Worm (Caenorhabditis elegans) whole organism, L3 larva: Measurements from ENCODE around the gene exo-1.
A peak's percentile ranks its signal among the peaks of the same experiment; 100 is the strongest.

ENCODE experiments used
- R02D3.7 ChIP-seq: fragments of 150-350 bp; optimal IDR thresholded peaks from 2 replicates; lab custom pipeline; 2014; ENCODE audit warnings: missing biosample characterization, missing genetic modification characterization
- aly-2 ChIP-seq: fragments of 150-350 bp; optimal IDR thresholded peaks from 2 replicates; lab custom pipeline; 2014; ENCODE audit warnings: missing biosample characterization, missing genetic modification characterization
- ama-1 ChIP-seq: fragments of 150-350 bp; optimal IDR thresholded peaks from 2 replicates; lab custom pipeline; 2018
- ceh-28 ChIP-seq: fragments of 150-350 bp; optimal IDR thresholded peaks from 2 replicates; lab custom pipeline; 2014; ENCODE audit warnings: missing biosample characterization, missing genetic modification reagents, missing genetic modification characterization
- ceh-82 ChIP-seq: fragments of 150-350 bp; optimal IDR thresholded peaks from 2 replicates; lab custom pipeline; 2014; ENCODE audit warnings: missing biosample characterization, missing genetic modification characterization
- daf-12 ChIP-seq: fragments of 150-350 bp; optimal IDR thresholded peaks from 2 replicates; lab custom pipeline; 2014; ENCODE audit warnings: missing biosample characterization, missing genetic modification reagents, missing genetic modification characterization
- egl-27 ChIP-seq: sonication (generic microtip); optimal IDR thresholded peaks from 4 replicates; lab custom pipeline; 2017; ENCODE audit warnings: missing biosample characterization, missing genetic modification reagents, missing genetic modification characterization
- egl-5 ChIP-seq: fragments of 150-350 bp; optimal IDR thresholded peaks from 2 replicates; lab custom pipeline; 2017; ENCODE audit warnings: missing biosample characterization, missing genetic modification reagents, missing genetic modification characterization, inconsistent platforms
- elt-1 ChIP-seq: fragments of 150-350 bp; optimal IDR thresholded peaks from 2 replicates; lab custom pipeline; 2014; ENCODE audit warnings: missing biosample characterization, missing genetic modification characterization
- elt-2 ChIP-seq: sonication (generic microtip); optimal IDR thresholded peaks from 2 replicates; lab custom pipeline; 2016; ENCODE audit warnings: missing genetic modification reagents, mild to moderate bottlenecking, missing genetic modification characterization, missing compliant biosample characterization
- eor-1 ChIP-seq, 2 experiments: fragments of 150-350 bp; optimal IDR thresholded peaks; 2 replicates each; lab custom pipeline; 2014 to 2018; ENCODE audit warnings: missing biosample characterization in 2 of 2, missing genetic modification characterization in 2 of 2
- fkh-10 ChIP-seq: sonication (generic microtip); optimal IDR thresholded peaks from 2 replicates; lab custom pipeline; 2017; ENCODE audit warnings: missing biosample characterization, missing genetic modification reagents, missing genetic modification characterization
- hmg-11 ChIP-seq: sonication (generic microtip); optimal IDR thresholded peaks from 2 replicates; lab custom pipeline; 2016; ENCODE audit warnings: missing genetic modification characterization, missing compliant biosample characterization
- jun-1 ChIP-seq: fragments of 150-350 bp; optimal IDR thresholded peaks from 2 replicates; lab custom pipeline; 2014; ENCODE audit warnings: missing biosample characterization, missing genetic modification reagents, missing genetic modification characterization
- lin-15B ChIP-seq: fragments of 150-350 bp; optimal IDR thresholded peaks from 2 replicates; lab custom pipeline; 2014; ENCODE audit warnings: missing biosample characterization, missing genetic modification characterization
- lsy-12 ChIP-seq: sonication (generic microtip); optimal IDR thresholded peaks from 2 replicates; lab custom pipeline; 2016; ENCODE audit warnings: mild to moderate bottlenecking, missing genetic modification characterization, missing compliant biosample characterization
- mdl-1 ChIP-seq: fragments of 150-350 bp; optimal IDR thresholded peaks from 2 replicates; lab custom pipeline; 2014; ENCODE audit warnings: missing biosample characterization, missing genetic modification characterization
- nfya-1 ChIP-seq: sonication (generic microtip); optimal IDR thresholded peaks from 2 replicates; lab custom pipeline; 2017; ENCODE audit warnings: missing genetic modification characterization, mild to moderate bottlenecking, missing compliant biosample characterization, antibody characterized with exemption, moderate library complexity; ENCODE audit not compliant: insufficient read depth
- nhr-11 ChIP-seq: fragments of 150-350 bp; optimal IDR thresholded peaks from 2 replicates; lab custom pipeline; 2014; ENCODE audit warnings: missing biosample characterization, missing genetic modification characterization
- nhr-12 ChIP-seq: fragments of 150-350 bp; optimal IDR thresholded peaks from 2 replicates; lab custom pipeline; 2014; ENCODE audit warnings: missing biosample characterization, missing genetic modification characterization
- nhr-23 ChIP-seq: fragments of 150-350 bp; optimal IDR thresholded peaks from 2 replicates; lab custom pipeline; 2014; ENCODE audit warnings: missing biosample characterization, missing genetic modification reagents, missing genetic modification characterization
- nhr-237 ChIP-seq: fragments of 150-350 bp; optimal IDR thresholded peaks from 2 replicates; lab custom pipeline; 2014; ENCODE audit warnings: missing biosample characterization, missing genetic modification characterization
- nhr-25 ChIP-seq: sonication (generic microtip); optimal IDR thresholded peaks from 2 replicates; lab custom pipeline; 2017; ENCODE audit warnings: missing biosample characterization, missing genetic modification characterization
- nhr-28 ChIP-seq: fragments of 150-350 bp; optimal IDR thresholded peaks from 2 replicates; lab custom pipeline; 2014; ENCODE audit warnings: missing biosample characterization, missing genetic modification characterization
- nhr-67 ChIP-seq: fragments of 150-350 bp; optimal IDR thresholded peaks from 2 replicates; lab custom pipeline; 2014; ENCODE audit warnings: missing biosample characterization, missing genetic modification characterization
- nhr-76 ChIP-seq: fragments of 150-350 bp; sonication (generic microtip); optimal IDR thresholded peaks from 5 replicates; lab custom pipeline; 2014; ENCODE audit warnings: missing biosample characterization, missing genetic modification characterization
- nhr-77 ChIP-seq: fragments of 150-350 bp; optimal IDR thresholded peaks from 2 replicates; lab custom pipeline; 2014; ENCODE audit warnings: missing biosample characterization, missing genetic modification characterization
- pha-4 ChIP-seq: fragments of 150-350 bp; optimal IDR thresholded peaks from 2 replicates; lab custom pipeline; 2014; ENCODE audit warnings: missing biosample characterization, missing genetic modification reagents, missing genetic modification characterization
- pqm-1 ChIP-seq: fragments of 150-350 bp; optimal IDR thresholded peaks from 2 replicates; lab custom pipeline; 2017; ENCODE audit warnings: missing biosample characterization, missing genetic modification characterization, inconsistent platforms
- sea-2 ChIP-seq: fragments of 150-350 bp; sonication (generic microtip); optimal IDR thresholded peaks from 4 replicates; lab custom pipeline; 2014; ENCODE audit warnings: missing biosample characterization, missing genetic modification reagents, missing genetic modification characterization
- snpc-4 ChIP-seq: fragments of 150-350 bp; optimal IDR thresholded peaks from 2 replicates; lab custom pipeline; 2014; ENCODE audit warnings: missing biosample characterization, missing genetic modification characterization
- tbx-2 ChIP-seq: sonication (generic microtip); optimal IDR thresholded peaks from 2 replicates; lab custom pipeline; 2016; ENCODE audit warnings: mild to moderate bottlenecking, missing genetic modification characterization, missing compliant biosample characterization
- unc-39 ChIP-seq: sonication (generic microtip); optimal IDR thresholded peaks from 4 replicates; lab custom pipeline; 2017; ENCODE audit warnings: missing biosample characterization, missing genetic modification characterization
- unc-62 ChIP-seq: fragments of 150-350 bp; sonication (generic microtip); optimal IDR thresholded peaks from 4 replicates; lab custom pipeline; 2014; ENCODE audit warnings: missing biosample characterization, missing genetic modification reagents, missing genetic modification characterization
- zag-1 ChIP-seq: fragments of 150-350 bp; optimal IDR thresholded peaks from 2 replicates; lab custom pipeline; 2014; ENCODE audit warnings: missing biosample characterization, missing genetic modification characterization

Gene exo-1

DNA sequence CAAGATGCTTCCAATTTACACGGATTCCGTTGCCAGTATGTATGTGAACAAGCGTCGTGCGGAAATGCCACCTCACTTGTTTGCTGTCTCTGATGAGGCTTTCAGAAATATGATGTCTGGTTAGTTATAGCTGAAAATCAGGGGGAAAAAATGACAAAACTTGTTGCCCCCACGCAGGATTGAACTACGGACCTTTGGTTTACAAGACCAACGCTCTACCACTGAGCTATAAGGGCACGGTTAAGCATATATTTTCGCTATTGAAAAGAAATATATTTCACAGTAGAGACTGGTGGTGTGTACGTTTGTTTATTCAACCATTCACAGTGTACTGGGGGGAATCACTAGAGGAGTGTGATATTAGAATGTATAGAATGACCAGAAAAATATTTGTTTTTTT lies 12.1 kb upstream of the exo-1 start:
- TF ChIP-seq elt-2 (tag; lab: Kevin White, UChicago), result no peak
- TF ChIP-seq ceh-82, result no peak
- no peak for TF ChIP-seq elt-1 (tag; lab: Kevin White, UChicago)
- TF ChIP-seq nhr-23, result no peak
- no peak for TF ChIP-seq unc-62
- TF ChIP-seq egl-5 (tag; lab: Kevin White, UChicago), result no peak
- no peak for TF ChIP-seq nhr-12
- no peak for TF ChIP-seq sea-2
- no peak for TF ChIP-seq snpc-4 (tag; lab: Kevin White, UChicago)
- TF ChIP-seq eor-1 (tag; optimal IDR thresholded peaks at IDR 0.05; lab: Kevin White, UChicago), result no peak
- TF ChIP-seq pqm-1, result no peak
- TF ChIP-seq pha-4, result no peak
- TF ChIP-seq egl-27 (tag; lab: Kevin White, UChicago), result no peak
- TF ChIP-seq nhr-237, result no peak
- TF ChIP-seq R02D3.7 (tag; lab: Kevin White, UChicago), result no peak
- no peak for TF ChIP-seq zag-1 (tag; lab: Kevin White, UChicago)

DNA sequence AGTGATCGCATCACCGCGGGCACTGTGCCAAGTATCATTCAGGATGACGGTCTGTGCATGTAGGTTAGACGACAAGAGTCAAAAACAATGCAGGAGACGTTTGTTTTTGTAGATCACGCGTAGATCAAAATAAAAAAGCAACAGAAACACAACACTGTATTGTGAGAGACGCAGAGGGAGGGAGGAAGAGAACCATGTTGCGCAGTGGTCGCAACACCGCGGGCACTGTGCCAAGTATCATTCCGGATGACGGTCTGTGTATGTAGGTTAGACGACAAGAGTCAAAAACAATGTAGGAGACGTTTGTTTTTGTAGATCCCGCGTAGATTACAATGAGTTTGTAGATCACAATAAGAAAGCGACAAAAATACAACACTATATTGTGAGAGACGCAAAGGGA lies 4.3 kb upstream of the exo-1 start:
- no peak for TF ChIP-seq sea-2
- no peak for TF ChIP-seq unc-39
- TF ChIP-seq hmg-11 (tag; lab: Kevin White, UChicago), result no peak
- no peak for TF ChIP-seq daf-12 (tag; lab: Kevin White, UChicago)
- no peak for TF ChIP-seq nhr-23
- no peak for TF ChIP-seq nhr-11 (tag; lab: Kevin White, UChicago)
- no peak for TF ChIP-seq nhr-25 (tag; lab: Kevin White, UChicago)
- TF ChIP-seq nhr-237, result no peak
- TF ChIP-seq nhr-67 (tag; lab: Kevin White, UChicago), result no peak
- TF ChIP-seq nhr-28 (tag; lab: Kevin White, UChicago), result no peak
- no peak for TF ChIP-seq unc-62

DNA sequence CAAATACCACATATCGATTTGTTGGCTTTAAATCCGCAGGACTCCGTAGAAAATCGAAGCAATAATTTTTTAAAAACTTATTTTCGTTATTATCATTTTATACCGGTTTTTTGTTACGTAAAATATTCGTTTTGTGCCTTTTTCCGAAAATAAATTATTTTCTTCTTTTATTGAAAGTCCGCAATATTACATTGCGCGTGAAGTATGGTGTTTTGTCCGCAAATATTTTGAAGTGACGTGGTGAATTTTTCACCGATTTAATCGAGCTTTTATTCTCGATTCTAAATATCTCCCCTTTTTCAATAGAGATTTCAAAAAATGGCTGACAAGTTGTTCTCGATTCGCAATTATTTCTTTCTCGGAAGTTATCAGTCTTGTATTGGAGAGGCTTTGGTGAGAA lies 2.7 kb downstream of the exo-1 start, which contains the start of gene cope-1:
cope-1 (plus strand) TSS at position 229 of the 400 bp plus-strand sequence.
- TF ChIP-seq nfya-1 (tag; lab: Kevin White, UChicago) (peak; percentile 46), eor-1 (tag; optimal IDR thresholded peaks at IDR 0.05; lab: Kevin White, UChicago) (no peak), lin-15B (tag; lab: Kevin White, UChicago) (peak; percentile 28), hmg-11 (tag; lab: Kevin White, UChicago) (peak; percentile 67)
- TF ChIP-seq, all 47 proteins: peak for 3

DNA sequence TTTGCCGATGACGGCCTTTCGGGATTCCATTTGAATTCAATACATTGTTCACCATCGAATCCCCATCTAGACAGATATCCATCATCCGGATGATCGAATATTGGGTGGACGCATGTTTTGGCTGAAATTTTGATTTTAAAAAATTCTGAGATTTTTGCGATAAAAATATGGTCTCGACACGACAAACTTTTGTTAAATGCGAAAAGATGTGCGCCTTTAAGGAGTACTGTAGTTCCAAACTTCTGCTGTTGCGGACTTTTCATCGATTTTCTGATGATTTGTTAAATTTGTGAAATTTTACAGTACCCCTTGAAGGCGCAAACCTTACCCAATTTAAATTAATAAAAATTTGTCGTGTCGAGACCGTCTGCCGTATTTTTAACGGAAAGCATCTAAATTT lies 4.5 kb downstream of the exo-1 start:
- TF ChIP-seq ama-1 (lab: Kevin White, UChicago) (peak; percentile 37), aly-2 (tag; lab: Kevin White, UChicago) (no peak)

DNA sequence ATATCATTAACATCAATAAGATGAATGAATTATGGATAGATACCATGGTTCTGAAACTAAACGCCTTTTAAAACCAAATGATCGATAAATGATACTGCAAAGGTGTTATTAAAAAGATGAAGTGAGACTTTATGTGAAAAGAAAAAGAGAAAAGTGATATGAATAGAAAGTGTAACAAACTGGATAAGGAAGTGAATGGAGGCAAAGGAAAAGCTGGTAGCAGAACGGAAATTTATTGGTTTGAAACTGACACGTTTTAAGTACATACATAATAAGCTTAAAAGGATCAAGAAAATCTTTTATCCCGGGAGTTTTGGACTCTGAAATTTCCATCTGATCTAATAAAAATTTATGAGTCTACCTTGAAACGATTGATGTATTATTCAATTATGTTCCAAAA lies 6.4 kb downstream of the exo-1 start, which contains the start of gene bli-5:
bli-5 (minus strand) TSS at position 101 of the 400 bp plus-strand sequence.
- no peak for TF ChIP-seq mdl-1 (tag; lab: Kevin White, UChicago)
- no peak for TF ChIP-seq R02D3.7 (tag; lab: Kevin White, UChicago)
- no peak for TF ChIP-seq nhr-76 (tag; lab: Kevin White, UChicago)
- TF ChIP-seq lin-15B (tag; lab: Kevin White, UChicago), result no peak
- no peak for TF ChIP-seq tbx-2 (tag; lab: Kevin White, UChicago)
- TF ChIP-seq sea-2, result no peak
- no peak for TF ChIP-seq unc-39
- no peak for TF ChIP-seq jun-1 (tag; lab: Kevin White, UChicago)
- no peak for TF ChIP-seq nhr-12
- no peak for TF ChIP-seq eor-1 (tag; optimal IDR thresholded peaks at IDR 0.05; lab: Kevin White, UChicago)
- no peak for TF ChIP-seq lsy-12
- no peak for TF ChIP-seq ceh-28 (tag; lab: Kevin White, UChicago)
- TF ChIP-seq fkh-10 (GFP tag; lab: Kevin White, UChicago), result no peak
- TF ChIP-seq ceh-82, result no peak
- TF ChIP-seq nhr-77 (tag; lab: Kevin White, UChicago), result no peak
- TF ChIP-seq nhr-237, result no peak
